Worm (Caenorhabditis elegans): Measurements from ENCODE around the gene glr-7.

Gene glr-7

ce11 chrX:2372134-2372533 lies 47.5 kb downstream of the glr-7 start:
- TF ChIP-seq gei-17 (GFP tag; optimal IDR thresholded peaks at IDR 0.05) (no peak), nhr-80 (tag; optimal IDR thresholded peaks at IDR 0.05) (peak; percentile 85), dox-1 (GFP tag; IDR thresholded peaks at IDR 0.05) (peak; percentile 69), sdz-38 (tag; optimal IDR thresholded peaks at IDR 0.05) (no peak), unc-62 (GFP tag; optimal IDR thresholded peaks at IDR 0.05) (no peak), atf-7 (tag; optimal IDR thresholded peaks at IDR 0.05) (peak; percentile 16), ama-1 (optimal IDR thresholded peaks at IDR 0.05) (no peak), ama-1 (GFP tag; optimal IDR thresholded peaks at IDR 0.05) (no peak), tbx-9 (tag; optimal IDR thresholded peaks at IDR 0.05; ENCODE audit: borderline replicate concordance) (no peak), K11D2.4 (GFP tag; IDR thresholded peaks at IDR 0.05) (no peak), Y56A3A.18 (GFP tag; IDR thresholded peaks at IDR 0.05) (no peak), cebp-1 (GFP tag; IDR thresholded peaks at IDR 0.05) (no peak), cebp-1 (tag; optimal IDR thresholded peaks at IDR 0.05) (no peak), let-607 (tag; optimal IDR thresholded peaks at IDR 0.05) (peak in 1 of 2 experiments; percentile 42), F23B12.7 (tag; optimal IDR thresholded peaks at IDR 0.05; ENCODE audit: insufficient read depth) (peak; percentile 8), nhr-90 (tag; optimal IDR thresholded peaks at IDR 0.05) (no peak), tbp1 (GFP tag; optimal IDR thresholded peaks at IDR 0.05) (peak; percentile 22)

DNA sequence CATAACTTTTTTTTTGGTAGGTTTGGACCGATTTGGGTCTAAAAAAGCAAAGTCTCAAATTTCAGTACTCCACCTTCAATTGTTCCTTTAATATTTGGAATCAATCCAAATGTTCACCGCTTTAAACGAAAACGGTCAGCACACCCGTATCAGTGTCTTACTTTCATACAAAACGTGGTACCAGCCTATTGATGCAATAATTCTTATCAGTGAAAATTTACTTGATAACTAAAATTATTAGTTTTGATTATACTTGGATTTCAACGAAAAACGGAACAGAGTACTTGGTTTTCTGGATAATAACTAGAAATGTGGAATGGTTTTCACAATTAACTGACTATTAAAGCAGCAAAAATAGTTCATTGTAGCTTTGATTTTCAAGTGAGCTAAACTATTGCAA lies 49.0 kb downstream of the glr-7 start:
- TF ChIP-seq nhr-80 (tag; optimal IDR thresholded peaks at IDR 0.05) (peak; percentile 68), sptf-2 (GFP tag; optimal IDR thresholded peaks at IDR 0.05) (no peak), snpc-3.4 (tag; optimal IDR thresholded peaks at IDR 0.05) (no peak)

- TF ChIP-seq pha-4 (tag; optimal IDR thresholded peaks at IDR 0.05) (no peak), zfh-2 (GFP tag; conservative IDR thresholded peaks at IDR 0.05) (no peak), F10E7.11 (tag; optimal IDR thresholded peaks at IDR 0.05) (no peak), C06A6.2 (GFP tag; conservative IDR thresholded peaks at IDR 0.05) (no peak), lsl-1 (GFP tag; optimal IDR thresholded peaks at IDR 0.05) (no peak)
These were observed 50.6 kb downstream of the glr-7 start for ce11 chrX:2369073-2369472.

ce11 chrX:2368042-2368814 lies 51.4 kb downstream of the glr-7 start:
- TF ChIP-seq B0261.1 (tag; optimal IDR thresholded peaks at IDR 0.05) (no peak), ceh-27 (GFP tag; optimal IDR thresholded peaks at IDR 0.05) (peak; percentile 45), rpc-1 (optimal IDR thresholded peaks at IDR 0.05) (no peak), rpc-1 (tag; optimal IDR thresholded peaks at IDR 0.05) (no peak), dox-1 (GFP tag; IDR thresholded peaks at IDR 0.05) (peak; percentile 39; the same call in 1 of the 2 replicates), ztf-3 (GFP tag; optimal IDR thresholded peaks at IDR 0.05) (peak; percentile 27), ztf-26 (tag; optimal IDR thresholded peaks at IDR 0.05) (peak; percentile 32), aptf-2 (GFP tag; conservative IDR thresholded peaks at IDR 0.05) (peak; percentile 66), hmg-1.2 (GFP tag; IDR thresholded peaks at IDR 0.05) (peak; percentile 63)

- no peak for TF ChIP-seq nhr-27 (tag; optimal IDR thresholded peaks at IDR 0.05)
- TF ChIP-seq fkh-3 (tag; optimal IDR thresholded peaks at IDR 0.05) = no peak
- TF ChIP-seq madf-10 (tag; optimal IDR thresholded peaks at IDR 0.05) = no peak
- TF ChIP-seq chd-7 (tag; optimal IDR thresholded peaks at IDR 0.05) = no peak
- no peak for TF ChIP-seq atf-7 (tag; optimal IDR thresholded peaks at IDR 0.05)
- TF ChIP-seq mel-28 (tag; optimal IDR thresholded peaks at IDR 0.05; ENCODE audit: borderline replicate concordance) = no peak
- TF ChIP-seq dpl-1 (GFP tag; optimal IDR thresholded peaks at IDR 0.05) = no peak
- TF ChIP-seq ztf-22 (GFP tag; optimal IDR thresholded peaks at IDR 0.05) = no peak
- no peak for TF ChIP-seq attf-6 (GFP tag; IDR thresholded peaks at IDR 0.05)
- TF ChIP-seq unc-130 (GFP tag; optimal IDR thresholded peaks at IDR 0.05) = no peak
- TF ChIP-seq ceh-40 (GFP tag; IDR thresholded peaks at IDR 0.05) = no peak
These were observed 53.8 kb downstream of the glr-7 start, which contains the start of gene T24D8.6 for ce11 chrX:2365890-2366289. T24D8.6 (minus strand) TSS chrX:2365990.
